Worm (Caenorhabditis elegans): ENCODE measurements around the gene cpt-4.

Gene cpt-4

DNA sequence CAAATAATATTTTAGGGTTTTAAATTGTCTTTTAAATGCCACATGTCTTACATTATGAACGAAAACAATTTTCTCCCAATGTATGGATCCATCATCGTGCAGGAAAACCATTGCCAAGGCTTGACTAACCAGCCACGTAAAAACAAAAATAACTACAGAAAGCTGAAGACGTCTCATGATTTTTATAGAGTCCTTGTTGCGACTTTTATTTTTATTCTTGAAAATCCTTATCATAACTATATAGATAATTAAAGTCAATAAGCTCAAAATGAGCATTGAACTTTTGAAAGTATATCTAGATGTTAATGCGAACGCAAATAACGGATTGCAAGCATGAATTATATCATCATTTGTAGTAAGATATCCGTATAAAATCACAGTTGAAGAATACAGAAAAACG lies 47.4 kb downstream of the cpt-4 start:
- TF ChIP-seq ama-1 (optimal IDR thresholded peaks at IDR 0.05) (no peak), hmg-11 (tag; optimal IDR thresholded peaks at IDR 0.05) (no peak), egl-5 (tag; optimal IDR thresholded peaks at IDR 0.05) (no peak), ceh-82 (tag; optimal IDR thresholded peaks at IDR 0.05) (no peak), jun-1 (tag; optimal IDR thresholded peaks at IDR 0.05) (no peak), ztf-11 (tag; optimal IDR thresholded peaks at IDR 0.05) (no peak), elt-1 (tag; optimal IDR thresholded peaks at IDR 0.05) (no peak), snpc-4 (tag; optimal IDR thresholded peaks at IDR 0.05) (no peak), lin-39 (tag; optimal IDR thresholded peaks at IDR 0.05) (no peak), skn-1 (tag; optimal IDR thresholded peaks at IDR 0.05) (no peak), nfya-1 (tag; optimal IDR thresholded peaks at IDR 0.05; ENCODE audit: insufficient read depth) (no peak), nhr-25 (tag; optimal IDR thresholded peaks at IDR 0.05) (no peak), nhr-76 (tag; optimal IDR thresholded peaks at IDR 0.05) (no peak), ZK546.5 (tag; optimal IDR thresholded peaks at IDR 0.05) (no peak), unc-39 (tag; optimal IDR thresholded peaks at IDR 0.05) (no peak), tbx-2 (tag; optimal IDR thresholded peaks at IDR 0.05) (no peak), lsy-12 (tag; optimal IDR thresholded peaks at IDR 0.05) (no peak)

DNA sequence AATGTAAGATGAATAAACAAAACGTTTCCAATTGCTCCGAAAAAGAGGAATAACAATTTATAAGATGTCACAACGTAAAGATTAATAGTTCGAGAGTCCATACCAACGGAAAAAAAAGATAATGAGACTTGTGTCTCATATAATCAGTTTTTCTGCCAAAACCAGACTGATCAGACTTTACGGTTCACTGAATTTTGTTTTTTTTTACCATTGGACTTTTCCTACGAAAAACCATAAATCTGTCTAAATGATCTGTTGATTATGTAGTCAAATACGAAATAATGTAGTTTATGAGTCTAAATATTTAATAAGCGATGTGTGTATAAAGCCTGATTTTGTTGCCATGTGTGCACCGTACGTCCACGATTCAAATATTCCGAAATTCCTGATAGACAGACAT lies 48.5 kb downstream of the cpt-4 start, which contains the start of gene srsx-11:
TSS of gene srsx-11 (minus strand) at position 101 of the 400 bp plus-strand sequence.
- TF ChIP-seq nhr-67 (tag; optimal IDR thresholded peaks at IDR 0.05), result no peak
- no peak for TF ChIP-seq ceh-28 (tag; optimal IDR thresholded peaks at IDR 0.05)
- no peak for TF ChIP-seq ceh-16 (tag; optimal IDR thresholded peaks at IDR 0.05)
- TF ChIP-seq jun-1 (tag; optimal IDR thresholded peaks at IDR 0.05), result no peak
- TF ChIP-seq egl-27 (tag; optimal IDR thresholded peaks at IDR 0.05), result no peak
- no peak for TF ChIP-seq nhr-28 (tag; optimal IDR thresholded peaks at IDR 0.05)
- no peak for TF ChIP-seq ztf-11 (tag; optimal IDR thresholded peaks at IDR 0.05)

DNA sequence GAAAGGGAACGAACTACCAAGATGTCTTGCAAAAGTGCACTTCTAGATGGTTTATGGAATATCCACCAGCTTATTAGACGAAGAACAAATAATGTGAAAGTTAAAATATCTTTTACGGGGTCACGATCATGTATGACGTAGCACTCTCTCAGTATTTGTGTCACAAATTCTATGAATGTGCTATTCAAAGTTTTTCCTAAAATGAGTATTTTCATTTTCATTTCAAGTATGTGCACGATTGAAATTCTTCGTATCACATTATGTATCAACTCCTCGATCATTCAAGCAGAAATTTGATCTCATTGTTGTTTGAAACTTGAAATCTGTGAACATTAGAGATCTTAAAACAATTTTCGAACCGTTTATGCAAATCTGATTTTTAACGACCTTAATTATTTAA lies 50.0 kb downstream of the cpt-4 start:
- no peak for TF ChIP-seq fkh-2 (tag; optimal IDR thresholded peaks at IDR 0.05)
- TF ChIP-seq elt-3 (tag; optimal IDR thresholded peaks at IDR 0.05), result no peak
- TF ChIP-seq ztf-4 (tag; optimal IDR thresholded peaks at IDR 0.05), result no peak
- TF ChIP-seq tbx-2 (tag; optimal IDR thresholded peaks at IDR 0.05), result no peak
- no peak for TF ChIP-seq nhr-11 (tag; optimal IDR thresholded peaks at IDR 0.05)

DNA sequence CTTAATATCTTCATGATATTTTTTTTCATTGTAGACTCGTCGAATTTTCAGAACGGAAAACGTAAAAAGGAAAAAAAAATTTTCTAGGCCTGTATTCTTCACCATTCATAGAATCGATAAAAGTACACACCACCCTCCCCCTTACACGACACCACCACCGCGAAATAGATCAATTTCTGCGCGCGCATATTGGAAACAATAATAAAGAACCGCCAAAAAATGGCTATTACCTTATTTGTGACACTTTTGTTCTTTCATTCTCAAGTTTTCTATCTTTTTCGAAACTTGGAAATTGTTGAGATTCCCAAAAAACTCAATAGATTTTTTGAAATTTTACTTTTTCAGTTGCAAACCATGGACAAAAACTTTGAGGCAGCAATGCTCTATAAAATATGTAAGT lies 52.4 kb downstream of the cpt-4 start, which contains the start of gene F26G5.1:
TSS of gene F26G5.1 (plus strand) at position 339 of the 400 bp plus-strand sequence.
- no peak for TF ChIP-seq ZK546.5 (tag; optimal IDR thresholded peaks at IDR 0.05)

DNA sequence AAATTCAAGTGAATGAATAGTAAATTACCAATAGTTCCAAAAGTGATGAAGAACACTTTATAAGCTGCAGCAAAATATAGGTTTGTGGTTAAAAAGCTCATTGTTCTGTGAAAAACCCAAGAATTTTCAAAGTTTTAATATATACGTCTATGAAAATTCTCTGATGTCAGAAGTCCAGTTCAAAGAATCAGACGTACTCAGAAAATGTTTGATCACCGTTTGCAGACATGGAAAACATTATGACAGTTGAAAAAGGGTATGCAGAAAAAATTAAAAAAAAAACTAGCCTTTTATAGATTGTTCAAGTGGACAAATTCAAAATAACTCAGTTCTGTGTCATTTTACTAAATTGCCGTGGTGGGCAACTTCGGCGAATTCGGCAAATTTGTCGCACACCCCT lies 52.8 kb downstream of the cpt-4 start, which contains the start of gene srsx-10:
TSS of gene srsx-10 (minus strand) at position 101 of the 400 bp plus-strand sequence.
- TF ChIP-seq ceh-16 (tag; optimal IDR thresholded peaks at IDR 0.05), result no peak

Data from whole organism, L3 larva.